Worm (Caenorhabditis elegans) whole organism, L2 larva: Measurements from ENCODE around the gene W09B6.4.

Source experiments
- F13H6.1 ChIP-seq: sonication (generic microtip); optimal IDR thresholded peaks from 2 replicates; lab custom pipeline; 2016; ENCODE audit warnings: missing genetic modification characterization, missing compliant biosample characterization
- R02D3.7 ChIP-seq: fragments of 150-350 bp; optimal IDR thresholded peaks from 2 replicates; lab custom pipeline; 2014; ENCODE audit warnings: missing biosample characterization, missing genetic modification characterization
- alr-1 ChIP-seq: fragments of 150-350 bp; optimal IDR thresholded peaks from 2 replicates; lab custom pipeline; 2014; ENCODE audit warnings: missing biosample characterization, missing genetic modification characterization
- aly-2 ChIP-seq: fragments of 150-350 bp; optimal IDR thresholded peaks from 2 replicates; lab custom pipeline; 2014; ENCODE audit warnings: missing biosample characterization, missing genetic modification characterization
- ama-1 ChIP-seq: fragments of 150-350 bp; optimal IDR thresholded peaks from 2 replicates; lab custom pipeline; 2018; ENCODE audit warnings: inconsistent platforms
- ceh-16 ChIP-seq: fragments of 150-350 bp; optimal IDR thresholded peaks from 2 replicates; lab custom pipeline; 2014; ENCODE audit warnings: missing biosample characterization, missing genetic modification characterization
- ceh-82 ChIP-seq: fragments of 150-350 bp; optimal IDR thresholded peaks from 2 replicates; lab custom pipeline; 2014; ENCODE audit warnings: missing biosample characterization, missing genetic modification characterization
- crh-2 ChIP-seq: sonication (generic microtip); optimal IDR thresholded peaks from 2 replicates; lab custom pipeline; 2017; ENCODE audit warnings: missing biosample characterization, missing genetic modification characterization
- egl-27 ChIP-seq: sonication (generic microtip); optimal IDR thresholded peaks from 3 replicates; lab custom pipeline; 2017; ENCODE audit warnings: missing biosample characterization, missing genetic modification reagents, missing genetic modification characterization
- elt-1 ChIP-seq: fragments of 150-350 bp; optimal IDR thresholded peaks from 2 replicates; lab custom pipeline; 2014; ENCODE audit warnings: missing biosample characterization, missing genetic modification characterization
- elt-3 ChIP-seq: sonication (generic microtip); optimal IDR thresholded peaks from 2 replicates; lab custom pipeline; 2017; ENCODE audit warnings: missing biosample characterization, missing genetic modification characterization
- fos-1 ChIP-seq: fragments of 150-350 bp; optimal IDR thresholded peaks from 2 replicates; lab custom pipeline; 2014; ENCODE audit warnings: missing biosample characterization, missing genetic modification characterization
- gmeb-1 ChIP-seq: fragments of 150-350 bp; optimal IDR thresholded peaks from 2 replicates; lab custom pipeline; 2014; ENCODE audit warnings: missing biosample characterization, missing genetic modification characterization
- lin-13 ChIP-seq: fragments of 150-350 bp; optimal IDR thresholded peaks from 2 replicates; lab custom pipeline; 2014; ENCODE audit warnings: missing biosample characterization, missing genetic modification reagents, missing genetic modification characterization
- lin-39 ChIP-seq: fragments of 150-350 bp; optimal IDR thresholded peaks from 2 replicates; lab custom pipeline; 2014; ENCODE audit warnings: missing biosample characterization, missing genetic modification reagents, missing genetic modification characterization
- lsy-2 ChIP-seq, 2 experiments: fragments of 150-350 bp in 1 of 2; sonication (generic microtip) in 1 of 2; optimal IDR thresholded peaks; 2 replicates each; lab custom pipeline; 2014 to 2017; ENCODE audit warnings: missing biosample characterization in 2 of 2, missing genetic modification characterization in 2 of 2
- mab-5 ChIP-seq: fragments of 150-350 bp; optimal IDR thresholded peaks from 2 replicates; lab custom pipeline; 2014; ENCODE audit warnings: missing biosample characterization, missing genetic modification characterization
- mbf-1 ChIP-seq: sonication (generic microtip); optimal IDR thresholded peaks from 2 replicates; lab custom pipeline; 2017; ENCODE audit warnings: missing biosample characterization, missing genetic modification characterization
- mdl-1 ChIP-seq, 2 experiments: fragments of 150-350 bp in 1 of 2; sonication (generic microtip) in 1 of 2; optimal IDR thresholded peaks; 2 replicates each; lab custom pipeline; 2017; ENCODE audit warnings: missing biosample characterization in 2 of 2, missing genetic modification characterization in 2 of 2
- nhr-10 ChIP-seq: sonication (generic microtip); optimal IDR thresholded peaks from 2 replicates; lab custom pipeline; 2017; ENCODE audit warnings: missing biosample characterization, missing genetic modification characterization
- nhr-11 ChIP-seq: fragments of 150-350 bp; optimal IDR thresholded peaks from 2 replicates; lab custom pipeline; 2014; ENCODE audit warnings: missing biosample characterization, missing genetic modification characterization
- nhr-12 ChIP-seq: fragments of 150-350 bp; optimal IDR thresholded peaks from 2 replicates; lab custom pipeline; 2014; ENCODE audit warnings: missing biosample characterization, missing genetic modification characterization
- nhr-237 ChIP-seq: fragments of 150-350 bp; optimal IDR thresholded peaks from 2 replicates; lab custom pipeline; 2014; ENCODE audit warnings: missing biosample characterization, missing genetic modification characterization
- nhr-25 ChIP-seq: fragments of 150-350 bp; sonication (generic microtip); optimal IDR thresholded peaks from 3 replicates; lab custom pipeline; 2014; ENCODE audit warnings: missing biosample characterization, missing genetic modification characterization
- nhr-6 ChIP-seq: fragments of 150-350 bp; optimal IDR thresholded peaks from 2 replicates; lab custom pipeline; 2014; ENCODE audit warnings: missing biosample characterization, missing genetic modification characterization
- nhr-77 ChIP-seq: fragments of 150-350 bp; optimal IDR thresholded peaks from 2 replicates; lab custom pipeline; 2014; ENCODE audit warnings: missing biosample characterization, missing genetic modification characterization
- sem-4 ChIP-seq: fragments of 150-350 bp; optimal IDR thresholded peaks from 2 replicates; lab custom pipeline; 2014; ENCODE audit warnings: missing biosample characterization, missing genetic modification reagents, missing genetic modification characterization
- skn-1 ChIP-seq: sonication (generic microtip); optimal IDR thresholded peaks from 2 replicates; lab custom pipeline; 2017; ENCODE audit warnings: missing biosample characterization, missing genetic modification characterization
- sma-3 ChIP-seq: sonication (generic microtip); optimal IDR thresholded peaks from 2 replicates; lab custom pipeline; 2016; ENCODE audit warnings: missing genetic modification reagents, missing genetic modification characterization, missing compliant biosample characterization
- sma-9 ChIP-seq, 2 experiments: fragments of 150-350 bp in 1 of 2; sonication (generic microtip) in 1 of 2; optimal IDR thresholded peaks; 2 replicates each; lab custom pipeline; 2014 to 2016; ENCODE audit warnings: missing genetic modification characterization in 2 of 2, mild to moderate bottlenecking in 1 of 2, missing biosample characterization in 1 of 2, missing compliant biosample characterization in 1 of 2, missing genetic modification reagents in 1 of 2, moderate library complexity in 1 of 2
- snpc-4 ChIP-seq: fragments of 150-350 bp; optimal IDR thresholded peaks from 2 replicates; lab custom pipeline; 2014; ENCODE audit warnings: missing biosample characterization, missing genetic modification characterization
- unc-39 ChIP-seq: fragments of 150-350 bp; optimal IDR thresholded peaks from 2 replicates; lab custom pipeline; 2014; ENCODE audit warnings: missing biosample characterization, missing genetic modification characterization
- unc-55 ChIP-seq: fragments of 150-350 bp; sonication (generic microtip); optimal IDR thresholded peaks from 3 replicates; lab custom pipeline; 2014; ENCODE audit warnings: missing biosample characterization, missing genetic modification reagents, missing genetic modification characterization
- unc-62 ChIP-seq: fragments of 150-350 bp; optimal IDR thresholded peaks from 2 replicates; lab custom pipeline; 2014; ENCODE audit warnings: missing biosample characterization, missing genetic modification reagents, missing genetic modification characterization
- ztf-1 ChIP-seq: fragments of 200-800 bp; sonication (Bioruptor generic); conservative IDR thresholded peaks from 2 replicates; pipeline ENCODE4 v1.3.6; 2022; ENCODE audit warnings: missing genetic modification characterization, missing compliant biosample characterization

Gene W09B6.4

ce11 chrII:1172080-1172575, 31.5 kb upstream of the W09B6.4 start, which contains the start of gene dlhd-1:
Gene dlhd-1, minus strand, starts transcription at chrII:1172130.
- TF ChIP-seq fos-1 (tag; lab: Kevin White, UChicago) (peak; percentile 43), nhr-25 (tag; lab: Kevin White, UChicago) (no peak)

- no peak for TF ChIP-seq mab-5
- TF ChIP-seq unc-39 (tag; lab: Kevin White, UChicago): no peak
- TF ChIP-seq aly-2 (tag; lab: Kevin White, UChicago): no peak
- TF ChIP-seq nhr-6 (tag; lab: Kevin White, UChicago): no peak
- no peak for TF ChIP-seq lin-39 (tag; lab: Kevin White, UChicago)
- TF ChIP-seq ztf-1: no peak
- TF ChIP-seq nhr-237 (tag; lab: Kevin White, UChicago): no peak
- TF ChIP-seq mbf-1 (tag; lab: Kevin White, UChicago): no peak
- TF ChIP-seq elt-3 (tag; lab: Kevin White, UChicago): no peak
- no peak for TF ChIP-seq lsy-2 (tag; optimal IDR thresholded peaks at IDR 0.05; lab: Kevin White, UChicago)
- TF ChIP-seq F13H6.1: no peak
- TF ChIP-seq nhr-25 (tag; lab: Kevin White, UChicago): no peak
- no peak for TF ChIP-seq ceh-16 (tag; lab: Kevin White, UChicago)
- TF ChIP-seq crh-2: no peak
- TF ChIP-seq nhr-77 (tag; lab: Kevin White, UChicago): no peak
Measured at ce11 chrII:1170842-1171241, 30.2 kb upstream of the W09B6.4 start.

ce11 chrII:1163275-1163674, 22.6 kb upstream of the W09B6.4 start, which contains the start of gene T23F4.2:
Gene T23F4.2, plus strand, starts transcription at chrII:1163575.
- TF ChIP-seq mdl-1 (tag; optimal IDR thresholded peaks at IDR 0.05; lab: Kevin White, UChicago) (no peak), aly-2 (tag; lab: Kevin White, UChicago) (no peak), nhr-12 (tag; lab: Kevin White, UChicago) (no peak), nhr-11 (no peak), unc-39 (tag; lab: Kevin White, UChicago) (no peak), elt-1 (tag; lab: Kevin White, UChicago) (no peak), unc-55 (GFP tag; lab: Kevin White, UChicago) (no peak), gmeb-1 (tag; lab: Kevin White, UChicago) (no peak), R02D3.7 (no peak), egl-27 (tag; lab: Kevin White, UChicago) (no peak), alr-1 (no peak), sem-4 (tag; lab: Kevin White, UChicago) (no peak), nhr-10 (tag; lab: Kevin White, UChicago) (no peak), snpc-4 (tag; lab: Kevin White, UChicago) (no peak)

ce11 chrII:1159718-1160117, 19.1 kb upstream of the W09B6.4 start:
- TF ChIP-seq fos-1 (tag; lab: Kevin White, UChicago): peak; percentile 48
- TF ChIP-seq unc-62: no peak
- TF ChIP-seq snpc-4 (tag; lab: Kevin White, UChicago): no peak
- TF ChIP-seq ceh-82 (tag; lab: Kevin White, UChicago): no peak

ce11 chrII:1157135-1157534, 16.5 kb upstream of the W09B6.4 start:
- TF ChIP-seq mdl-1 (tag; optimal IDR thresholded peaks at IDR 0.05; lab: Kevin White, UChicago): no peak
- TF ChIP-seq nhr-11: no peak

ce11 chrII:1153299-1153698, 12.7 kb upstream of the W09B6.4 start:
- TF ChIP-seq ama-1 (lab: Kevin White, UChicago): no peak
- no peak for TF ChIP-seq nhr-10 (tag; lab: Kevin White, UChicago)
- TF ChIP-seq sma-3 (GFP tag; lab: Kevin White, UChicago): no peak
- TF ChIP-seq skn-1 (tag; lab: Kevin White, UChicago): no peak
- no peak for TF ChIP-seq snpc-4 (tag; lab: Kevin White, UChicago)
- no peak for TF ChIP-seq ceh-82 (tag; lab: Kevin White, UChicago)
- TF ChIP-seq nhr-6 (tag; lab: Kevin White, UChicago): no peak
- no peak for TF ChIP-seq nhr-237 (tag; lab: Kevin White, UChicago)
- no peak for TF ChIP-seq nhr-77 (tag; lab: Kevin White, UChicago)
- no peak for TF ChIP-seq nhr-12 (tag; lab: Kevin White, UChicago)
- TF ChIP-seq crh-2: no peak
- TF ChIP-seq lin-13 (GFP tag; lab: Kevin White, UChicago): no peak
- no peak for TF ChIP-seq alr-1
- no peak for TF ChIP-seq elt-3 (tag; lab: Kevin White, UChicago)
- no peak for TF ChIP-seq sma-9 (GFP tag; optimal IDR thresholded peaks at IDR 0.05; lab: Kevin White, UChicago)
- no peak for TF ChIP-seq sma-9 (tag; optimal IDR thresholded peaks at IDR 0.05; lab: Kevin White, UChicago)
